Worm (Caenorhabditis elegans) whole organism, L2 larva: ENCODE data around the gene spin-2.
A peak's percentile ranks its signal among the peaks of the same experiment; 100 is the strongest.

Source experiments
- F13H6.1 ChIP-seq: sonication (generic microtip); optimal IDR thresholded peaks from 2 replicates; lab custom pipeline; 2016; ENCODE audit warnings: missing genetic modification characterization, missing compliant biosample characterization
- R02D3.7 ChIP-seq: fragments of 150-350 bp; optimal IDR thresholded peaks from 2 replicates; lab custom pipeline; 2014; ENCODE audit warnings: missing biosample characterization, missing genetic modification characterization
- Y55F3AM.14 ChIP-seq: fragments of 200-800 bp; sonication (Bioruptor generic); optimal IDR thresholded peaks from 2 replicates; lab custom pipeline; 2018; ENCODE audit warnings: mild to moderate bottlenecking, missing genetic modification characterization, missing compliant biosample characterization
- ZK546.5 ChIP-seq: sonication (generic microtip); optimal IDR thresholded peaks from 2 replicates; lab custom pipeline; 2017; ENCODE audit warnings: missing biosample characterization, missing genetic modification characterization
- alr-1 ChIP-seq: fragments of 150-350 bp; optimal IDR thresholded peaks from 2 replicates; lab custom pipeline; 2014; ENCODE audit warnings: missing biosample characterization, missing genetic modification characterization
- ama-1 ChIP-seq: fragments of 150-350 bp; optimal IDR thresholded peaks from 2 replicates; lab custom pipeline; 2018; ENCODE audit warnings: inconsistent platforms
- blmp-1 ChIP-seq: sonication (generic microtip); optimal IDR thresholded peaks from 2 replicates; lab custom pipeline; 2017; ENCODE audit warnings: missing genetic modification characterization, mild to moderate bottlenecking, missing compliant biosample characterization, antibody characterized with exemption, moderate library complexity; ENCODE audit not compliant: insufficient read depth
- crh-2 ChIP-seq: sonication (generic microtip); optimal IDR thresholded peaks from 2 replicates; lab custom pipeline; 2017; ENCODE audit warnings: missing biosample characterization, missing genetic modification characterization
- elt-1 ChIP-seq: fragments of 150-350 bp; optimal IDR thresholded peaks from 2 replicates; lab custom pipeline; 2014; ENCODE audit warnings: missing biosample characterization, missing genetic modification characterization
- elt-3 ChIP-seq: sonication (generic microtip); optimal IDR thresholded peaks from 2 replicates; lab custom pipeline; 2017; ENCODE audit warnings: missing biosample characterization, missing genetic modification characterization
- fos-1 ChIP-seq: fragments of 150-350 bp; optimal IDR thresholded peaks from 2 replicates; lab custom pipeline; 2014; ENCODE audit warnings: missing biosample characterization, missing genetic modification characterization
- gmeb-1 ChIP-seq: fragments of 150-350 bp; optimal IDR thresholded peaks from 2 replicates; lab custom pipeline; 2014; ENCODE audit warnings: missing biosample characterization, missing genetic modification characterization
- lin-11 ChIP-seq: fragments of 150-350 bp; sonication (generic microtip); optimal IDR thresholded peaks from 2 replicates; lab custom pipeline; 2014; ENCODE audit warnings: missing biosample characterization, missing genetic modification characterization, inconsistent platforms, mixed read lengths
- lin-13 ChIP-seq: fragments of 150-350 bp; optimal IDR thresholded peaks from 2 replicates; lab custom pipeline; 2014; ENCODE audit warnings: missing biosample characterization, missing genetic modification reagents, missing genetic modification characterization
- lin-39 ChIP-seq: fragments of 150-350 bp; optimal IDR thresholded peaks from 2 replicates; lab custom pipeline; 2014; ENCODE audit warnings: missing biosample characterization, missing genetic modification reagents, missing genetic modification characterization
- lsy-2 ChIP-seq, 2 experiments: fragments of 150-350 bp in 1 of 2; sonication (generic microtip) in 1 of 2; optimal IDR thresholded peaks; 2 replicates each; lab custom pipeline; 2014 to 2017; ENCODE audit warnings: missing biosample characterization in 2 of 2, missing genetic modification characterization in 2 of 2
- mab-5 ChIP-seq: fragments of 150-350 bp; optimal IDR thresholded peaks from 2 replicates; lab custom pipeline; 2014; ENCODE audit warnings: missing biosample characterization, missing genetic modification characterization
- mbf-1 ChIP-seq: sonication (generic microtip); optimal IDR thresholded peaks from 2 replicates; lab custom pipeline; 2017; ENCODE audit warnings: missing biosample characterization, missing genetic modification characterization
- mdl-1 ChIP-seq, 2 experiments: fragments of 150-350 bp in 1 of 2; sonication (generic microtip) in 1 of 2; optimal IDR thresholded peaks; 2 replicates each; lab custom pipeline; 2017; ENCODE audit warnings: missing biosample characterization in 2 of 2, missing genetic modification characterization in 2 of 2
- nhr-10 ChIP-seq: sonication (generic microtip); optimal IDR thresholded peaks from 2 replicates; lab custom pipeline; 2017; ENCODE audit warnings: missing biosample characterization, missing genetic modification characterization
- nhr-11 ChIP-seq: fragments of 150-350 bp; optimal IDR thresholded peaks from 2 replicates; lab custom pipeline; 2014; ENCODE audit warnings: missing biosample characterization, missing genetic modification characterization
- nhr-12 ChIP-seq: fragments of 150-350 bp; optimal IDR thresholded peaks from 2 replicates; lab custom pipeline; 2014; ENCODE audit warnings: missing biosample characterization, missing genetic modification characterization
- nhr-129 ChIP-seq: fragments of 150-350 bp; optimal IDR thresholded peaks from 2 replicates; lab custom pipeline; 2014; ENCODE audit warnings: missing biosample characterization, missing genetic modification characterization
- nhr-21 ChIP-seq: fragments of 150-350 bp; optimal IDR thresholded peaks from 2 replicates; lab custom pipeline; 2014; ENCODE audit warnings: missing biosample characterization, missing genetic modification characterization
- nhr-23 ChIP-seq: fragments of 150-350 bp; optimal IDR thresholded peaks from 2 replicates; lab custom pipeline; 2014; ENCODE audit warnings: missing biosample characterization, missing genetic modification reagents, missing genetic modification characterization
- nhr-237 ChIP-seq: fragments of 150-350 bp; optimal IDR thresholded peaks from 2 replicates; lab custom pipeline; 2014; ENCODE audit warnings: missing biosample characterization, missing genetic modification characterization
- nhr-25 ChIP-seq: fragments of 150-350 bp; sonication (generic microtip); optimal IDR thresholded peaks from 3 replicates; lab custom pipeline; 2014; ENCODE audit warnings: missing biosample characterization, missing genetic modification characterization
- nhr-77 ChIP-seq: fragments of 150-350 bp; optimal IDR thresholded peaks from 2 replicates; lab custom pipeline; 2014; ENCODE audit warnings: missing biosample characterization, missing genetic modification characterization
- peb-1 ChIP-seq: fragments of 150-350 bp; optimal IDR thresholded peaks from 2 replicates; lab custom pipeline; 2014; ENCODE audit warnings: missing biosample characterization, missing genetic modification characterization
- sem-4 ChIP-seq: fragments of 150-350 bp; optimal IDR thresholded peaks from 2 replicates; lab custom pipeline; 2014; ENCODE audit warnings: missing biosample characterization, missing genetic modification reagents, missing genetic modification characterization
- skn-1 ChIP-seq: sonication (generic microtip); optimal IDR thresholded peaks from 2 replicates; lab custom pipeline; 2017; ENCODE audit warnings: missing biosample characterization, missing genetic modification characterization
- sma-3 ChIP-seq: sonication (generic microtip); optimal IDR thresholded peaks from 2 replicates; lab custom pipeline; 2016; ENCODE audit warnings: missing genetic modification reagents, missing genetic modification characterization, missing compliant biosample characterization
- sma-9 ChIP-seq, 2 experiments: fragments of 150-350 bp in 1 of 2; sonication (generic microtip) in 1 of 2; optimal IDR thresholded peaks; 2 replicates each; lab custom pipeline; 2014 to 2016; ENCODE audit warnings: missing genetic modification characterization in 2 of 2, mild to moderate bottlenecking in 1 of 2, missing biosample characterization in 1 of 2, missing compliant biosample characterization in 1 of 2, missing genetic modification reagents in 1 of 2, moderate library complexity in 1 of 2
- snpc-4 ChIP-seq: fragments of 150-350 bp; optimal IDR thresholded peaks from 2 replicates; lab custom pipeline; 2014; ENCODE audit warnings: missing biosample characterization, missing genetic modification characterization
- unc-39 ChIP-seq: fragments of 150-350 bp; optimal IDR thresholded peaks from 2 replicates; lab custom pipeline; 2014; ENCODE audit warnings: missing biosample characterization, missing genetic modification characterization
- unc-55 ChIP-seq: fragments of 150-350 bp; sonication (generic microtip); optimal IDR thresholded peaks from 3 replicates; lab custom pipeline; 2014; ENCODE audit warnings: missing biosample characterization, missing genetic modification reagents, missing genetic modification characterization
- unc-62 ChIP-seq: fragments of 150-350 bp; optimal IDR thresholded peaks from 2 replicates; lab custom pipeline; 2014; ENCODE audit warnings: missing biosample characterization, missing genetic modification reagents, missing genetic modification characterization
- zag-1 ChIP-seq: fragments of 150-350 bp; optimal IDR thresholded peaks from 2 replicates; lab custom pipeline; 2014; ENCODE audit warnings: missing biosample characterization, missing genetic modification characterization
- ztf-11 ChIP-seq: sonication (generic microtip); optimal IDR thresholded peaks from 2 replicates; lab custom pipeline; 2017; ENCODE audit warnings: missing biosample characterization, missing genetic modification characterization
- ztf-4 ChIP-seq: fragments of 150-350 bp; optimal IDR thresholded peaks from 2 replicates; lab custom pipeline; 2014; ENCODE audit warnings: missing biosample characterization, missing genetic modification characterization

The spin-2 gene

ce11 chrIV:13071445-13071844 lies 15.4 kb upstream of the spin-2 start, which contains the start of gene scl-8:
Gene scl-8, plus strand, starts transcription at chrIV:13071745.
- TF ChIP-seq unc-55 (GFP tag; lab: Kevin White, UChicago) (no peak), nhr-25 (no peak), lin-11 (tag; lab: Kevin White, UChicago) (no peak), sma-3 (GFP tag; lab: Kevin White, UChicago) (no peak), fos-1 (no peak), peb-1 (tag; lab: Kevin White, UChicago) (no peak), nhr-11 (no peak), nhr-77 (no peak), crh-2 (no peak), sem-4 (no peak), ZK546.5 (tag; lab: Kevin White, UChicago) (no peak), nhr-129 (tag; lab: Kevin White, UChicago) (no peak)
- TF ChIP-seq, all 48 proteins: peak for 0

DNA sequence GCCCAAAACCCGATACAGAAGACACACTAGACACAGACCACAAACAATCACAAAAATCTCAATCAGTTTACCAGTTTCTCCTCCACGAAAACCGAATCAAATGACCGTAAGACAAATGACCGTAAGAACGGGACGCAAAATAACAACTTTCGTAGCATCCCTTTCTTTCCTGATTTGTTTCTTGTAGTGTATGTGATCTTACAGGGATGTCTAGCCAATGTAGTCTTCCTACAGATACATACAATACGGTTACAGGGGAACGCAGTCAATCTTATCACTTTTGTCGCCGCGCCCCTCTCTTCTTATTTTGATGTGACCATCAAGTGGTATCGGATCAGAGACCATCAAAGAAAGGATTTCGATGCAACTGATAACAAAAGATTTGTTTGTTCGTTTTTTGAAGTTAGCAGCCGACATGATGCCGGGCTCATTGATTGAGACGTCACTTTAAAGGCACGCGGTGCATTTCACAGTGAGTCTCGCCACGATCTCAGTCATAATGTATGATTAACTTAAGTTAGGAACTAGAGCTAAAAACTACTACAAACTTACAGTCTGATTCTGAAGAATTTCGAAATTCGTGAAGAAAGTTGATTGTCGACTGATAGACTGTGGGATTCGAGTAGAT lies 11.1 kb upstream of the spin-2 start:
- TF ChIP-seq mbf-1 (tag; lab: Kevin White, UChicago), result no peak
- TF ChIP-seq ztf-11 (tag; lab: Kevin White, UChicago), result no peak
- peak; percentile 33 for TF ChIP-seq blmp-1 (tag; lab: Kevin White, UChicago)
- TF ChIP-seq fos-1, result peak; percentile 30
- no peak for TF ChIP-seq skn-1 (tag; lab: Kevin White, UChicago)
- no peak for TF ChIP-seq zag-1
- peak; percentile 80 for TF ChIP-seq nhr-129 (tag; lab: Kevin White, UChicago)
- TF ChIP-seq lsy-2 (tag; optimal IDR thresholded peaks at IDR 0.05; lab: Kevin White, UChicago), result no peak
- peak; percentile 57 for TF ChIP-seq sma-3 (GFP tag; lab: Kevin White, UChicago)
- peak; percentile 6 for TF ChIP-seq gmeb-1 (tag; lab: Kevin White, UChicago)
- TF ChIP-seq nhr-21 (tag; lab: Kevin White, UChicago), result peak; percentile 48
- TF ChIP-seq lin-13 (GFP tag; lab: Kevin White, UChicago), result no peak
- TF ChIP-seq nhr-23 (tag; lab: Kevin White, UChicago), result no peak
- no peak for TF ChIP-seq alr-1 (tag; lab: Kevin White, UChicago)
- TF ChIP-seq nhr-25, result peak; percentile 26
- TF ChIP-seq nhr-237 (tag; lab: Kevin White, UChicago), result no peak
- no peak for TF ChIP-seq R02D3.7 (tag; lab: Kevin White, UChicago)
- no peak for TF ChIP-seq ama-1 (lab: Kevin White, UChicago)
- no peak for TF ChIP-seq lin-39 (tag; lab: Kevin White, UChicago)
- no peak for TF ChIP-seq elt-1
- no peak for TF ChIP-seq sem-4
- TF ChIP-seq unc-62 (GFP tag; lab: Kevin White, UChicago), result no peak
- no peak for TF ChIP-seq Y55F3AM.14
- no peak for TF ChIP-seq nhr-10 (tag; lab: Kevin White, UChicago)
- no peak for TF ChIP-seq mab-5 (tag; lab: Kevin White, UChicago)
- no peak for TF ChIP-seq crh-2
- no peak for TF ChIP-seq nhr-12
- TF ChIP-seq F13H6.1 (tag; lab: Kevin White, UChicago), result no peak
- no peak for TF ChIP-seq snpc-4 (tag; lab: Kevin White, UChicago)
- TF ChIP-seq mdl-1 (tag; optimal IDR thresholded peaks at IDR 0.05; lab: Kevin White, UChicago), result no peak
- no peak for TF ChIP-seq ztf-4 (tag; lab: Kevin White, UChicago)
- TF ChIP-seq sma-9 (GFP tag; optimal IDR thresholded peaks at IDR 0.05; lab: Kevin White, UChicago), result peak; percentile 78
- no peak for TF ChIP-seq sma-9 (tag; optimal IDR thresholded peaks at IDR 0.05; lab: Kevin White, UChicago)
- no peak for TF ChIP-seq elt-3 (tag; lab: Kevin White, UChicago)
- TF ChIP-seq, all 48 proteins: peak for 8

DNA sequence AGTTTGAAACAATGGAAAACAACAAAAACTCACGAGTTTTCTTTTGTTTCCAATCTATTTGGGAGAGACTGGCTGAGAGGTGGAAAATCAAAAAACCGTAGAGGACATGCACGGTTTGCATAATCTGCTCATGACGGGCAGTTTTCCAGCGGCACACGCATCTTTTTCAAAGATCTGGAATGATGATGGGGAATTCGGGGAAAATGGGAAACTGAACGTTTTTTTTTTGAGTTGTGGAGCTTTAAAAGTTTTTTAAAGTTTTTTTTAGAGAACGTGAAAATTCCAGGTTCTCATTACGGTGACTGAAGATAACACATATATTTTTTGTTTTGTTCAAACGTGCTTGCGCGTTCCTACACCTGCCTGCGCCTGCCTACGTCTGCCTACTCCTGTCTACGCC lies 10.2 kb upstream of the spin-2 start, which contains the start of gene C39E9.7:
Gene C39E9.7 (minus strand): TSS at position 101 of the 400 bp plus-strand sequence.
- TF ChIP-seq nhr-237 (tag; lab: Kevin White, UChicago), result no peak
- TF ChIP-seq unc-39 (tag; lab: Kevin White, UChicago), result no peak
- TF ChIP-seq gmeb-1 (tag; lab: Kevin White, UChicago), result no peak
